Fruit fly (Drosophila melanogaster): ENCODE measurements around the gene CG2701.
A peak's percentile ranks its signal among the peaks of the same experiment; 100 is the strongest.

CG2701 gene

dm6 chrX:2744042-2744441 lies 23.9 kb upstream of the CG2701 start, which contains the start of gene Syx4 (continued):
- peak; percentile 72 for TF ChIP-seq Six4 (GFP tag; optimal IDR thresholded peaks at IDR 0.05)
- TF ChIP-seq ken (GFP tag; IDR thresholded peaks at IDR 0.05): peak; percentile 88
- peak; percentile 85 for TF ChIP-seq run (tag; optimal IDR thresholded peaks at IDR 0.05)
- peak; percentile 85 for TF ChIP-seq D19A (tag; optimal IDR thresholded peaks at IDR 0.05)
- TF ChIP-seq h (optimal IDR thresholded peaks at IDR 0.05): no peak
- no peak for TF ChIP-seq usp (GFP tag; optimal IDR thresholded peaks at IDR 0.05)
- TF ChIP-seq gsb-n (tag; optimal IDR thresholded peaks at IDR 0.05): peak; percentile 79
- TF ChIP-seq CG9876 (GFP tag; optimal IDR thresholded peaks at IDR 0.05): peak; percentile 79
- peak; percentile 90 for TF ChIP-seq CG14441 (GFP tag; IDR thresholded peaks at IDR 0.05)
- peak; percentile 79 for TF ChIP-seq emc (GFP tag; optimal IDR thresholded peaks at IDR 0.05)
- TF ChIP-seq cg (GFP tag; optimal IDR thresholded peaks at IDR 0.05): no peak
- TF ChIP-seq CG11696 (GFP tag; IDR thresholded peaks at IDR 0.05): peak; percentile 98
- TF ChIP-seq CG13287 (GFP tag; IDR thresholded peaks at IDR 0.05; ENCODE audit: partially characterized antibody): no peak
- TF ChIP-seq CG9727 (GFP tag; optimal IDR thresholded peaks at IDR 0.05): peak; percentile 86
- peak; percentile 89 for TF ChIP-seq schlank (tag; optimal IDR thresholded peaks at IDR 0.05)
- peak in 1 of 2 experiments; percentile 92 for TF ChIP-seq eve (GFP tag; optimal IDR thresholded peaks at IDR 0.05)
- no peak for TF ChIP-seq lov (optimal IDR thresholded peaks at IDR 0.05)
- peak; percentile 53; the same call in 1 of the 3 replicates for TF ChIP-seq lov (GFP tag; IDR thresholded peaks at IDR 0.05)
- peak; percentile 76 for TF ChIP-seq Mes4 (GFP tag; optimal IDR thresholded peaks at IDR 0.05)
- TF ChIP-seq ewg (GFP tag; optimal IDR thresholded peaks at IDR 0.05): peak; percentile 71
- peak; percentile 86 for TF ChIP-seq CG14050 (GFP tag; IDR thresholded peaks at IDR 0.05)
- peak; percentile 70 for TF ChIP-seq CG4282 (GFP tag; optimal IDR thresholded peaks at IDR 0.05)
- peak; percentile 69 for TF ChIP-seq sqz (GFP tag; optimal IDR thresholded peaks at IDR 0.05)
- TF ChIP-seq slp2 (GFP tag; optimal IDR thresholded peaks at IDR 0.05): peak; percentile 79
- TF ChIP-seq CG6765 (GFP tag; optimal IDR thresholded peaks at IDR 0.05): peak; percentile 83
- TF ChIP-seq CG14860 (GFP tag; IDR thresholded peaks at IDR 0.05; ENCODE audit: partially characterized antibody): no peak
- TF ChIP-seq CG30431 (GFP tag; optimal IDR thresholded peaks at IDR 0.05): peak; percentile 61
- peak; percentile 86 for TF ChIP-seq CG18619 (GFP tag; optimal IDR thresholded peaks at IDR 0.05)
- peak; percentile 72; the same call in 1 of the 3 replicates for TF ChIP-seq CG6175 (GFP tag; IDR thresholded peaks at IDR 0.05)
- peak; percentile 84 for TF ChIP-seq maf-S (GFP tag; optimal IDR thresholded peaks at IDR 0.05)
- peak; percentile 80 for TF ChIP-seq gcm2 (GFP tag; optimal IDR thresholded peaks at IDR 0.05)
- TF ChIP-seq CG16779 (GFP tag; IDR thresholded peaks at IDR 0.05): peak; percentile 68
- TF ChIP-seq zfh2 (GFP tag; optimal IDR thresholded peaks at IDR 0.05): peak; percentile 89
- peak; percentile 28 for TF ChIP-seq B-H2 (GFP tag; optimal IDR thresholded peaks at IDR 0.05)
- peak; percentile 76 for TF ChIP-seq sima (GFP tag; optimal IDR thresholded peaks at IDR 0.05)
- TF ChIP-seq CG8359 (GFP tag; optimal IDR thresholded peaks at IDR 0.05; ENCODE audit: borderline replicate concordance): peak; percentile 52
- peak; percentile 73 for TF ChIP-seq chn (GFP tag; optimal IDR thresholded peaks at IDR 0.05)
- no peak for TF ChIP-seq zf30C (GFP tag; optimal IDR thresholded peaks at IDR 0.05)
- peak; percentile 75 for TF ChIP-seq ara (GFP tag; IDR thresholded peaks at IDR 0.05)
- TF ChIP-seq MBD-R2 (GFP tag; IDR thresholded peaks at IDR 0.05): peak; percentile 72; the same call in 1 of the 2 replicates
- peak; percentile 91 for TF ChIP-seq CG11456 (GFP tag; IDR thresholded peaks at IDR 0.05)
- peak; percentile 80; the same call in 3 of the 4 replicates for TF ChIP-seq Gug (GFP tag; IDR thresholded peaks at IDR 0.05)
- peak in 1 of 2 experiments; percentile 85 for TF ChIP-seq Eip74EF (GFP tag; optimal IDR thresholded peaks at IDR 0.05)
- TF ChIP-seq CG10462 (GFP tag; optimal IDR thresholded peaks at IDR 0.05): peak; percentile 56
- peak; percentile 87 for TF ChIP-seq Side (GFP tag; optimal IDR thresholded peaks at IDR 0.05)
- peak; percentile 65 for TF ChIP-seq Poxn (GFP tag; IDR thresholded peaks at IDR 0.05)
- peak; percentile 86 for TF ChIP-seq tio (GFP tag; optimal IDR thresholded peaks at IDR 0.05)
- peak; percentile 87 for TF ChIP-seq CG1233 (GFP tag; optimal IDR thresholded peaks at IDR 0.05)
- peak; percentile 79 for TF ChIP-seq esg (GFP tag; conservative IDR thresholded peaks at IDR 0.05)
- TF ChIP-seq p53 (GFP tag; optimal IDR thresholded peaks at IDR 0.05): peak; percentile 62
- peak; percentile 77 for TF ChIP-seq H15 (GFP tag; IDR thresholded peaks at IDR 0.05)
- TF ChIP-seq ATbp (GFP tag; optimal IDR thresholded peaks at IDR 0.05): peak; percentile 88

Data from whole organism, embryonic.